Worm (Caenorhabditis elegans) whole organism, L3 larva: ENCODE measurements around the gene his-16.

ENCODE experiments used
- nhr-23 ChIP-seq: fragments of 150-350 bp; optimal IDR thresholded peaks from 2 replicates; lab custom pipeline; 2014; ENCODE audit warnings: missing biosample characterization, missing genetic modification reagents, missing genetic modification characterization
- skn-1 ChIP-seq: fragments of 150-350 bp; optimal IDR thresholded peaks from 2 replicates; lab custom pipeline; 2014; ENCODE audit warnings: missing biosample characterization, missing genetic modification characterization

DNA sequence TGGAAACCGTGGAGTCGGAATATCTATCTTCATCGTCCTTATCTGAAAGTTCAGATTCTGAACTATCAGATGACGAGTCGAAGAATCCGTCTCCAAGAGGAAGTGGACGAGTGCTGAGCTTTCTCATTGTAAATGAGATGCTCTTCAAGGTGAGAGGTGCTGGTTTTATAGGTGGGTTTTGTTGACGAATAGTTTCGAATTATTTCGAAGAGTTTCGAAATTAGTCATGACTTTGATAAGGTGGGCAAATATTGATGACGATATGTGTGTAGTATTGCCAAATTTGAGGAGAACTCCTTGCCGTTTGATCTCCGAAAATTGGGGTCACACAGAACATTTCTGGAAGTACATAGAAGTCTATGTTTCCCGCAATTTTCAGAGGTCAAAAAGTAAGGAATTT is 15.6 kb upstream of the his-16 start, which contains the start of gene F08G2.5:
- TF ChIP-seq nhr-23 (tag; lab: Kevin White, UChicago) (no peak), skn-1 (tag; lab: Kevin White, UChicago) (no peak)
